Worm (Caenorhabditis elegans): ENCODE data around the gene C50H2.4.

DNA sequence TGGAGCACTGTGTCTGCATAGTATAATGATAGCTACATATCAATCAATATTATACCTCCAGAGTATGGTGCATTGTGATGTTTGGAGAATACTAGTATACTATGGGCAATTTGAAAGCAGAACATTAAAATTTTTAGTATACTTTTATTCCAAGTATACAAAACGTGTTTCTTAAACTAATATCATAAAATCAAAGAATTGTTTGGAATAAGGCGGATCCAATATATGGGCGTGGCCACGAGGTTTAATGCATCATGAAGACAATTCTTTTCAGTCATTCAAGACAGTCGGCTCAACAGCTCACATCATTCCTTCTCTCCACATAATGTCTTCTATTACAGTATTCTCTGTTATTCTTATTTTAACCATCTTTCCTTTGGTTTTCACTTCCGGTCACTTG is 36.9 kb upstream of the C50H2.4 start, which contains the start of gene sdz-31:
- TF ChIP-seq let-607 (tag; optimal IDR thresholded peaks at IDR 0.05): no peak
- TF ChIP-seq F37B4.10 (GFP tag; IDR thresholded peaks at IDR 0.05): no peak
- TF ChIP-seq tbp1 (GFP tag; optimal IDR thresholded peaks at IDR 0.05): no peak
- TF ChIP-seq F49E8.2 (tag; optimal IDR thresholded peaks at IDR 0.05; ENCODE audit: insufficient read depth): no peak
- TF ChIP-seq nfya-2 (GFP tag; IDR thresholded peaks at IDR 0.05): no peak
- TF ChIP-seq bed-2 (GFP tag; IDR thresholded peaks at IDR 0.05): no peak
- TF ChIP-seq unc-62 (GFP tag; optimal IDR thresholded peaks at IDR 0.05): no peak
- TF ChIP-seq lin-35 (GFP tag; optimal IDR thresholded peaks at IDR 0.05): no peak
- no peak for TF ChIP-seq snpc-3.4 (tag; optimal IDR thresholded peaks at IDR 0.05)

All from whole organism, young adult.